Worm (Caenorhabditis elegans): Measurements from ENCODE around the gene T06C12.14.

- no peak for TF ChIP-seq pqm-1 (tag; optimal IDR thresholded peaks at IDR 0.05)
- no peak for TF ChIP-seq daf-19 (GFP tag; conservative IDR thresholded peaks at IDR 0.05)
- no peak for TF ChIP-seq lsy-2 (tag; optimal IDR thresholded peaks at IDR 0.05)
- TF ChIP-seq mdl-1 (tag; optimal IDR thresholded peaks at IDR 0.05), result no peak
- no peak for TF ChIP-seq lin-13 (GFP tag; optimal IDR thresholded peaks at IDR 0.05)
- TF ChIP-seq ama-1 (optimal IDR thresholded peaks at IDR 0.05), result no peak
- no peak for TF ChIP-seq nhr-25 (tag; optimal IDR thresholded peaks at IDR 0.05; ENCODE audit: borderline replicate concordance, insufficient read depth)
- no peak for TF ChIP-seq php-3 (GFP tag; IDR thresholded peaks at IDR 0.05)
- no peak for TF ChIP-seq nhr-6 (tag; optimal IDR thresholded peaks at IDR 0.05)
- TF ChIP-seq egl-27 (tag; optimal IDR thresholded peaks at IDR 0.05), result no peak
- no peak for TF ChIP-seq F49E8.2 (tag; optimal IDR thresholded peaks at IDR 0.05; ENCODE audit: borderline replicate concordance)
Measured at ce11 chrV:15872273-15872672, 27.5 kb upstream of the T06C12.14 start, which contains the start of gene str-56.
